Worm (Caenorhabditis elegans): ENCODE measurements around the gene asd-1.

asd-1 gene

ce11 chrIII:4204072-4204471 is 7.0 kb downstream of the asd-1 start, which contains the start of the genes pelo-1 and R74.7:
Gene pelo-1, minus strand, starts transcription at chrIII:4204222.
Gene R74.7, plus strand, starts transcription at chrIII:4204429.
- no peak for TF ChIP-seq nhr-76 (tag; optimal IDR thresholded peaks at IDR 0.05)
- peak; percentile 14 for TF ChIP-seq ces-1 (GFP tag; optimal IDR thresholded peaks at IDR 0.05)

ce11 chrIII:4204964-4205363 is 7.9 kb downstream of the asd-1 start:
- no peak for TF ChIP-seq nhr-76 (tag; optimal IDR thresholded peaks at IDR 0.05)
- TF ChIP-seq nhr-237 (tag; optimal IDR thresholded peaks at IDR 0.05), result no peak
- no peak for TF ChIP-seq M03D4.4 (tag; optimal IDR thresholded peaks at IDR 0.05)

ce11 chrIII:4205751-4206327 is 8.8 kb downstream of the asd-1 start, which contains the start of gene R74.8:
Gene R74.8, plus strand, starts transcription at chrIII:4206277.
- TF ChIP-seq tbx-8 (GFP tag; optimal IDR thresholded peaks at IDR 0.05) (no peak), unc-62 (GFP tag; optimal IDR thresholded peaks at IDR 0.05) (peak; percentile 13)

ce11 chrIII:4208210-4208609 is 11.1 kb downstream of the asd-1 start:
- no peak for TF ChIP-seq hlh-1 (tag; optimal IDR thresholded peaks at IDR 0.05)
- no peak for TF ChIP-seq sptf-1 (tag; optimal IDR thresholded peaks at IDR 0.05)
- no peak for TF ChIP-seq pha-4 (tag; optimal IDR thresholded peaks at IDR 0.05)
- TF ChIP-seq nhr-28 (tag; optimal IDR thresholded peaks at IDR 0.05), result no peak
- no peak for TF ChIP-seq elt-1 (tag; optimal IDR thresholded peaks at IDR 0.05; ENCODE audit: borderline replicate concordance, insufficient read depth)
- no peak for TF ChIP-seq mls-2 (tag; optimal IDR thresholded peaks at IDR 0.05)
- TF ChIP-seq nhr-76 (tag; optimal IDR thresholded peaks at IDR 0.05), result no peak
- no peak for TF ChIP-seq unc-120 (tag; optimal IDR thresholded peaks at IDR 0.05; ENCODE audit: poor library complexity, severe bottlenecking)
- no peak for TF ChIP-seq ceh-43 (GFP tag; optimal IDR thresholded peaks at IDR 0.05)
- TF ChIP-seq flh-1 (GFP tag; optimal IDR thresholded peaks at IDR 0.05), result no peak
- TF ChIP-seq lsy-2 (tag; optimal IDR thresholded peaks at IDR 0.05), result no peak
- TF ChIP-seq mep-1 (tag; optimal IDR thresholded peaks at IDR 0.05), result no peak
- TF ChIP-seq bed-3 (GFP tag; optimal IDR thresholded peaks at IDR 0.05), result no peak
- no peak for TF ChIP-seq tbx-8 (GFP tag; optimal IDR thresholded peaks at IDR 0.05)
- no peak for TF ChIP-seq unc-62 (GFP tag; optimal IDR thresholded peaks at IDR 0.05)
- no peak for TF ChIP-seq snpc-4 (tag; optimal IDR thresholded peaks at IDR 0.05)

- TF ChIP-seq sptf-1 (tag; optimal IDR thresholded peaks at IDR 0.05), result no peak
- TF ChIP-seq lin-32 (GFP tag; optimal IDR thresholded peaks at IDR 0.05), result no peak
- no peak for TF ChIP-seq nhr-12 (tag; optimal IDR thresholded peaks at IDR 0.05)
- TF ChIP-seq ceh-83 (GFP tag; optimal IDR thresholded peaks at IDR 0.05), result no peak
- TF ChIP-seq drap-1 (GFP tag; optimal IDR thresholded peaks at IDR 0.05), result no peak
- TF ChIP-seq elt-3 (tag; optimal IDR thresholded peaks at IDR 0.05), result no peak
- TF ChIP-seq unc-120 (tag; optimal IDR thresholded peaks at IDR 0.05; ENCODE audit: poor library complexity, severe bottlenecking), result no peak
- TF ChIP-seq blmp-1 (tag; optimal IDR thresholded peaks at IDR 0.05), result no peak
- TF ChIP-seq nhr-2 (tag; optimal IDR thresholded peaks at IDR 0.05), result no peak
- TF ChIP-seq nhr-76 (tag; optimal IDR thresholded peaks at IDR 0.05), result no peak
- TF ChIP-seq elt-1 (tag; optimal IDR thresholded peaks at IDR 0.05; ENCODE audit: borderline replicate concordance, insufficient read depth), result no peak
- no peak for TF ChIP-seq mls-2 (tag; optimal IDR thresholded peaks at IDR 0.05)
- TF ChIP-seq hlh-1 (tag; optimal IDR thresholded peaks at IDR 0.05), result no peak
- TF ChIP-seq lin-13 (tag; optimal IDR thresholded peaks at IDR 0.05), result no peak
- TF ChIP-seq pha-4 (tag; optimal IDR thresholded peaks at IDR 0.05), result no peak
- no peak for TF ChIP-seq snpc-4 (tag; optimal IDR thresholded peaks at IDR 0.05)
- no peak for TF ChIP-seq unc-62 (GFP tag; optimal IDR thresholded peaks at IDR 0.05)
- no peak for TF ChIP-seq ztf-11 (tag; optimal IDR thresholded peaks at IDR 0.05)
- TF ChIP-seq nhr-237 (tag; optimal IDR thresholded peaks at IDR 0.05), result no peak
These were observed 12.1 kb downstream of the asd-1 start, which contains the start of gene phlp-2 for ce11 chrIII:4209188-4209587. Gene phlp-2, plus strand, starts transcription at chrIII:4209488.

- TF ChIP-seq ztf-11 (tag; optimal IDR thresholded peaks at IDR 0.05), result no peak
- TF ChIP-seq ceh-39 (tag; optimal IDR thresholded peaks at IDR 0.05), result no peak
- TF ChIP-seq blmp-1 (tag; optimal IDR thresholded peaks at IDR 0.05), result no peak
- no peak for TF ChIP-seq lin-13 (tag; optimal IDR thresholded peaks at IDR 0.05)
These were observed 13.6 kb downstream of the asd-1 start for ce11 chrIII:4210661-4211060.

Data from whole organism, mixed stage, embryonic.